Fruit fly (Drosophila melanogaster) whole organism, pupa: ENCODE measurements around the gene kri.

Experiments used
- CG12605 ChIP-seq: fragments of 200-800 bp; sonication (Bioruptor generic); IDR thresholded peaks from 2 replicates; pipeline ENCODE4 v1.3.6; 2022; ENCODE audit warnings: missing biosample characterization, missing genetic modification characterization
- CG9948 ChIP-seq: fragments of 200-800 bp; sonication (Bioruptor generic); optimal IDR thresholded peaks from 2 replicates; lab custom pipeline; 2018; ENCODE audit warnings: missing biosample characterization, mild to moderate bottlenecking, missing genetic modification characterization, moderate library complexity
- fd96Ca ChIP-seq: fragments of 200-800 bp; sonication (Bioruptor generic); IDR thresholded peaks from 3 replicates; pipeline ENCODE4 v1.3.6; 2022; ENCODE audit warnings: missing biosample characterization, missing genetic modification characterization
- gl ChIP-seq: fragments of 200-800 bp; sonication (Bioruptor generic); optimal IDR thresholded peaks from 2 replicates; lab custom pipeline; 2018; ENCODE audit warnings: missing biosample characterization, mild to moderate bottlenecking, missing genetic modification characterization

- no peak for TF ChIP-seq CG12605 (GFP tag; lab: Robert Waterston, UW)
- peak; percentile 37 for TF ChIP-seq gl
- TF ChIP-seq fd96Ca = peak; percentile 65; the same call in 2 of the 3 replicates
- TF ChIP-seq CG9948 = no peak
These were observed 3.2 kb upstream of the kri start for dm6 chr3L:5807370-5808100.
